Worm (Caenorhabditis elegans): Measurements from ENCODE around the gene str-109.

DNA sequence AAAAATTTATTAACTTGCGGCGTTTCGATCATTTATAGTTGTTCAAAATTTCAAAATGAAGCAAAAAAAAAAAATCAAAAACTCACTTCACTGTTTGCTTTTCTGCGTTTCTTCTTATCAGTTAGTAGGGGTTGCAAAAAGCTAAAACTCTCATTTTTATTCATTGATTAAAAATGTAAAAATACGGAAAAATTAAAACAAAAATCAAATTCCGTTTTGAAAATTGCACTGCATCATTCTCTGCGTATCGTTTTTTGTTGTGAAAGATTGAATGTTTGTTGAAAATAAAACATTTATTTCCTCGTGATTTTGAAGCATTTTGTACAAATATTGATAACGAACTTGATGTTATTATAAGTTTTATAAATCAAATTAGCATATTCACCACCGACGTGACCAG, 32.9 kb downstream of the str-109 start:
- TF ChIP-seq sptf-1 (tag; optimal IDR thresholded peaks at IDR 0.05), result no peak
- TF ChIP-seq unc-62 (GFP tag; optimal IDR thresholded peaks at IDR 0.05), result no peak
